Fruit fly (Drosophila melanogaster) whole organism, embryonic: Measurements from ENCODE around the gene CG18557.

Experiments used
- Adf1 ChIP-seq: fragments of 200-800 bp; sonication (Bioruptor generic); IDR thresholded peaks from 2 replicates; pipeline ENCODE4 v1.3.6; 2022; ENCODE audit warnings: missing biosample characterization, missing genetic modification characterization
- Atf3 ChIP-seq: fragments of 200-800 bp; sonication (Bioruptor generic); optimal IDR thresholded peaks from 3 replicates; lab custom pipeline; 2016; ENCODE audit warnings: missing biosample characterization, missing genetic modification characterization
- B-H2 ChIP-seq: fragments of 200-800 bp; sonication (Bioruptor generic); optimal IDR thresholded peaks from 2 replicates; lab custom pipeline; 2018; ENCODE audit warnings: missing biosample characterization, mild to moderate bottlenecking, missing genetic modification characterization
- BEAF-32 ChIP-seq: fragments of 200-800 bp; sonication (Bioruptor generic); optimal IDR thresholded peaks from 3 replicates; lab custom pipeline; 2017; ENCODE audit warnings: missing biosample characterization, missing genetic modification characterization, mild to moderate bottlenecking, moderate library complexity, missing genetic modification reagents
- CG14050 ChIP-seq: fragments of 200-800 bp; sonication (Bioruptor generic); IDR thresholded peaks from 3 replicates; pipeline ENCODE4 v1.3.6; 2022; ENCODE audit warnings: missing biosample characterization, missing genetic modification characterization
- CG15514 ChIP-seq: fragments of 200-800 bp; sonication (Bioruptor generic); optimal IDR thresholded peaks from 3 replicates; lab custom pipeline; 2017; ENCODE audit warnings: missing biosample characterization, missing genetic modification characterization, mild to moderate bottlenecking, moderate library complexity, missing genetic modification reagents
- CG17359 ChIP-seq: fragments of 200-800 bp; sonication (Bioruptor generic); optimal IDR thresholded peaks from 3 replicates; lab custom pipeline; 2018; ENCODE audit warnings: missing biosample characterization, mild to moderate bottlenecking, missing genetic modification characterization, moderate library complexity
- CG17612 ChIP-seq: fragments of 200-800 bp; sonication (Bioruptor generic); IDR thresholded peaks from 2 replicates; pipeline ENCODE4 v1.3.6; 2022; ENCODE audit warnings: missing biosample characterization, missing genetic modification characterization
- CG1832 ChIP-seq: fragments of 200-800 bp; sonication (Bioruptor generic); optimal IDR thresholded peaks from 2 replicates; lab custom pipeline; 2017; ENCODE audit warnings: missing biosample characterization, mild to moderate bottlenecking, missing genetic modification characterization, inconsistent platforms
- CG18619 ChIP-seq: fragments of 200-800 bp; sonication (Bioruptor generic); optimal IDR thresholded peaks from 3 replicates; lab custom pipeline; 2017; ENCODE audit warnings: missing biosample characterization, mild to moderate bottlenecking, missing genetic modification characterization
- CG31365 ChIP-seq: fragments of 200-800 bp; sonication (Bioruptor generic); optimal IDR thresholded peaks from 2 replicates; lab custom pipeline; 2018; ENCODE audit warnings: missing biosample characterization, mild to moderate bottlenecking, missing genetic modification characterization
- CG43689 ChIP-seq: fragments of 200-800 bp; sonication (Bioruptor generic); IDR thresholded peaks from 2 replicates; pipeline ENCODE4 v1.3.6; 2022; ENCODE audit warnings: missing biosample characterization, missing genetic modification characterization
- CG4404 ChIP-seq: fragments of 200-800 bp; sonication (Bioruptor generic); IDR thresholded peaks from 2 replicates; pipeline ENCODE4 v1.3.6; 2022; ENCODE audit warnings: missing biosample characterization, missing genetic modification characterization
- CG5953 ChIP-seq: fragments of 200-800 bp; sonication (Bioruptor generic); IDR thresholded peaks from 2 replicates; pipeline ENCODE4 v1.3.6; 2022; ENCODE audit warnings: missing biosample characterization, missing genetic modification characterization
- HHEX ChIP-seq: fragments of 200-800 bp; sonication (Bioruptor generic); optimal IDR thresholded peaks from 3 replicates; lab custom pipeline; 2017; ENCODE audit warnings: missing biosample characterization, mild to moderate bottlenecking, missing genetic modification characterization, missing genetic modification reagents
- Hr78 ChIP-seq, 2 experiments: fragments of 200-800 bp in 1 of 2; fragments of >200 bp in 1 of 2; sonication (Bioruptor generic) in 1 of 2; optimal IDR thresholded peaks; 2 replicates each; lab custom pipeline; 2017 to 2019; ENCODE audit warnings: missing biosample characterization in 2 of 2, missing genetic modification characterization in 2 of 2, mild to moderate bottlenecking in 1 of 2, moderate library complexity in 1 of 2
- Kr ChIP-seq: fragments of 200-800 bp; sonication (Bioruptor generic); optimal IDR thresholded peaks from 2 replicates; lab custom pipeline; 2017; ENCODE audit warnings: missing biosample characterization, mild to moderate bottlenecking, missing genetic modification characterization
- MTF-1 ChIP-seq: fragments of 200-800 bp; sonication (Bioruptor generic); optimal IDR thresholded peaks from 2 replicates; lab custom pipeline; 2018; ENCODE audit warnings: missing biosample characterization, mild to moderate bottlenecking, missing genetic modification characterization, borderline replicate concordance
- Oaz ChIP-seq: fragments of 200-800 bp; sonication (Bioruptor generic); IDR thresholded peaks from 2 replicates; pipeline ENCODE4 v1.3.6; 2022; ENCODE audit warnings: missing biosample characterization, missing genetic modification characterization
- Rfx ChIP-seq: fragments of 200-800 bp; sonication (Bioruptor generic); IDR thresholded peaks from 2 replicates; pipeline ENCODE4 v1.3.6; 2022; ENCODE audit warnings: missing biosample characterization, missing genetic modification characterization
- Sry-β ChIP-seq: fragments of 200-800 bp; sonication (Bioruptor generic); optimal IDR thresholded peaks from 2 replicates; lab custom pipeline; 2018; ENCODE audit warnings: missing biosample characterization, mild to moderate bottlenecking, missing genetic modification characterization, moderate library complexity
- Ssrp ChIP-seq: fragments of 200-800 bp; sonication (Bioruptor generic); optimal IDR thresholded peaks from 2 replicates; lab custom pipeline; 2018; ENCODE audit warnings: missing biosample characterization, mild to moderate bottlenecking, missing genetic modification characterization, moderate library complexity
- ab ChIP-seq: fragments of 200-800 bp; sonication (Bioruptor generic); optimal IDR thresholded peaks from 2 replicates; lab custom pipeline; 2016; ENCODE audit warnings: missing biosample characterization, missing genetic modification characterization
- ac ChIP-seq: fragments of 200-800 bp; sonication (Bioruptor generic); optimal IDR thresholded peaks from 3 replicates; lab custom pipeline; 2017; ENCODE audit warnings: missing biosample characterization, mild to moderate bottlenecking, missing genetic modification characterization
- ap ChIP-seq: fragments of 200-800 bp; sonication (Bioruptor generic); IDR thresholded peaks from 2 replicates; pipeline ENCODE4 v1.3.6; 2022; ENCODE audit warnings: missing biosample characterization, missing genetic modification characterization
- bab2 ChIP-seq: fragments of 200-800 bp; sonication (Bioruptor generic); optimal IDR thresholded peaks from 2 replicates; lab custom pipeline; 2016; ENCODE audit warnings: missing biosample characterization, missing genetic modification characterization
- cato ChIP-seq: fragments of 200-800 bp; sonication (Bioruptor generic); optimal IDR thresholded peaks from 2 replicates; lab custom pipeline; 2016; ENCODE audit warnings: missing biosample characterization, missing genetic modification characterization, borderline replicate concordance
- cg ChIP-seq: fragments of 200-800 bp; sonication (Bioruptor generic); optimal IDR thresholded peaks from 3 replicates; lab custom pipeline; 2019; ENCODE audit warnings: missing biosample characterization, mild to moderate bottlenecking, missing genetic modification characterization, moderate library complexity
- dan ChIP-seq: fragments of 200-800 bp; sonication (Bioruptor generic); IDR thresholded peaks from 2 replicates; pipeline ENCODE4 v1.3.6; 2022; ENCODE audit warnings: missing biosample characterization, missing genetic modification characterization
- dysf ChIP-seq: fragments of 200-800 bp; sonication (Bioruptor generic); IDR thresholded peaks from 3 replicates; pipeline ENCODE4 v1.3.6; 2022; ENCODE audit warnings: missing biosample characterization, missing genetic modification characterization
- fd64A ChIP-seq: fragments of 200-800 bp; sonication (Bioruptor generic); optimal IDR thresholded peaks from 3 replicates; lab custom pipeline; 2018; ENCODE audit warnings: missing biosample characterization, mild to moderate bottlenecking, missing genetic modification characterization
- inv ChIP-seq: fragments of 200-800 bp; sonication (Bioruptor generic); IDR thresholded peaks from 2 replicates; pipeline ENCODE4 v1.3.6; 2022; ENCODE audit warnings: missing biosample characterization, missing genetic modification characterization; ENCODE audit not compliant: partially characterized antibody
- klu ChIP-seq: fragments of 200-800 bp; sonication (Bioruptor generic); IDR thresholded peaks from 2 replicates; pipeline ENCODE4 v1.3.6; 2022; ENCODE audit warnings: missing biosample characterization, missing genetic modification characterization
- maf-S ChIP-seq: fragments of 200-800 bp; sonication (Bioruptor generic); optimal IDR thresholded peaks from 2 replicates; lab custom pipeline; 2016; ENCODE audit warnings: missing biosample characterization, missing genetic modification characterization
- mld ChIP-seq: fragments of 200-800 bp; sonication (Bioruptor generic); IDR thresholded peaks from 3 replicates; pipeline ENCODE4 v1.3.6; 2022; ENCODE audit warnings: missing biosample characterization, missing genetic modification characterization; ENCODE audit not compliant: partially characterized antibody
- otp ChIP-seq: fragments of 200-800 bp; sonication (Bioruptor generic); IDR thresholded peaks from 3 replicates; pipeline ENCODE4, ENCODE4 v1.3.6; 2022; ENCODE audit warnings: missing biosample characterization, missing genetic modification characterization
- pum ChIP-seq: fragments of 200-800 bp; sonication (Bioruptor generic); optimal IDR thresholded peaks from 2 replicates; lab custom pipeline; 2016; ENCODE audit warnings: missing biosample characterization, missing genetic modification characterization
- run ChIP-seq: fragments of 200-800 bp; sonication (Bioruptor generic); optimal IDR thresholded peaks from 3 replicates; lab custom pipeline; 2018; ENCODE audit warnings: missing biosample characterization, mild to moderate bottlenecking, missing genetic modification characterization
- sens-2 ChIP-seq: fragments of 200-800 bp; sonication (Bioruptor generic); IDR thresholded peaks from 2 replicates; pipeline ENCODE4 v1.3.6; 2022; ENCODE audit warnings: missing biosample characterization, missing genetic modification characterization
- seq ChIP-seq: fragments of 200-800 bp; sonication (Bioruptor generic); IDR thresholded peaks from 2 replicates; pipeline ENCODE4 v1.3.6; 2022; ENCODE audit warnings: missing biosample characterization, missing genetic modification characterization
- toy ChIP-seq: fragments of 200-800 bp; sonication (Bioruptor generic); IDR thresholded peaks from 2 replicates; pipeline ENCODE4 v1.3.6; 2022; ENCODE audit warnings: missing biosample characterization, missing genetic modification characterization
- ttk ChIP-seq: fragments of 200-800 bp; sonication (Bioruptor generic); IDR thresholded peaks from 2 replicates; pipeline ENCODE4 v2.1.2; 2022; ENCODE audit warnings: missing biosample characterization, missing genetic modification characterization

CG18557 gene

dm6 chr2L:2882968-2883702 lies 37.6 kb upstream of the CG18557 start (continued):
- TF ChIP-seq CG4404 = no peak
- no peak for TF ChIP-seq cg (GFP tag; lab: Kevin White, UChicago)
- no peak for TF ChIP-seq ttk (GFP tag; lab: Robert Waterston, UW)
- TF ChIP-seq cato (GFP tag; lab: Kevin White, UChicago) = no peak
- TF ChIP-seq MTF-1 (GFP tag; lab: Kevin White, UChicago) = peak; percentile 69
- peak; percentile 61 for TF ChIP-seq CG17359
- peak; percentile 15 for TF ChIP-seq run
- TF ChIP-seq fd64A (GFP tag; lab: Kevin White, UChicago) = no peak
- TF ChIP-seq klu (GFP tag; lab: Robert Waterston, UW) = no peak
- TF ChIP-seq Ssrp (tag; lab: Kevin White, UChicago) = peak; percentile 10
- no peak for TF ChIP-seq CG18619 (GFP tag; lab: Kevin White, UChicago)
- TF ChIP-seq CG43689 = no peak
- no peak for TF ChIP-seq Oaz (GFP tag; lab: Robert Waterston, UW)
- TF ChIP-seq toy = no peak
- TF ChIP-seq dysf (GFP tag; lab: Robert Waterston, UW) = peak; percentile 35; the same call in 1 of the 3 replicates
- TF ChIP-seq sens-2 (GFP tag; lab: Robert Waterston, UW) = no peak
- TF ChIP-seq Rfx (GFP tag; lab: Robert Waterston, UW) = peak; percentile 67
- no peak for TF ChIP-seq Kr
- peak; percentile 7 for TF ChIP-seq B-H2 (GFP tag; lab: Kevin White, UChicago)
- TF ChIP-seq otp (GFP tag; lab: Robert Waterston, UW) = peak; percentile 60; the same call in 1 of the 3 replicates
- TF ChIP-seq Adf1 (GFP tag; lab: Robert Waterston, UW) = no peak; the same call in 1 of the 2 replicates
- TF ChIP-seq Hr78 (GFP tag; optimal IDR thresholded peaks at IDR 0.05; lab: Kevin White, UChicago) = peak in 1 of 2 experiments; percentile 7
- TF ChIP-seq pum (GFP tag; lab: Kevin White, UChicago) = peak; percentile 39
- TF ChIP-seq ap (GFP tag; lab: Robert Waterston, UW) = no peak
- no peak for TF ChIP-seq ac (GFP tag; lab: Kevin White, UChicago)
- TF ChIP-seq HHEX (GFP tag; lab: Kevin White, UChicago) = peak; percentile 50
- TF ChIP-seq seq (GFP tag; lab: Robert Waterston, UW) = 0 out of 2 replicates have a peak, but pooled peaks have one; percentile 25
- no peak for TF ChIP-seq maf-S (GFP tag; lab: Kevin White, UChicago)
- no peak for TF ChIP-seq ab (GFP tag; lab: Kevin White, UChicago)
- no peak for TF ChIP-seq Atf3
- peak; percentile 68 for TF ChIP-seq CG15514 (GFP tag; lab: Kevin White, UChicago)
- peak; percentile 42 for TF ChIP-seq BEAF-32 (GFP tag; lab: Kevin White, UChicago)
- peak; percentile 13; the same call in 1 of the 3 replicates for TF ChIP-seq CG14050
- no peak for TF ChIP-seq CG1832 (GFP tag; lab: Kevin White, UChicago)
- no peak for TF ChIP-seq inv
- no peak for TF ChIP-seq mld
- TF ChIP-seq dan = no peak
- peak; percentile 43 for TF ChIP-seq CG31365 (tag; lab: Kevin White, UChicago)
- peak; percentile 35 for TF ChIP-seq bab2 (GFP tag; lab: Kevin White, UChicago)
- no peak for TF ChIP-seq CG5953
- TF ChIP-seq Sry-β (GFP tag; lab: Kevin White, UChicago) = peak; percentile 2
- no peak for TF ChIP-seq CG17612 (GFP tag; lab: Robert Waterston, UW)
